Fruit fly (Drosophila melanogaster) whole organism, embryonic: Measurements from ENCODE around the gene Neu2.

Source experiments
- Ada2b ChIP-seq: fragments of 200-800 bp; sonication (Bioruptor generic); IDR thresholded peaks from 2 replicates; pipeline ENCODE4 v1.3.6; 2022; ENCODE audit warnings: missing biosample characterization, missing genetic modification characterization
- Aef1 ChIP-seq: fragments of 200-800 bp; sonication (Bioruptor generic); IDR thresholded peaks from 3 replicates; pipeline ENCODE4 v1.3.6; 2022; ENCODE audit warnings: missing biosample characterization, missing genetic modification characterization
- CG10366 ChIP-seq: fragments of 200-800 bp; sonication (Bioruptor generic); IDR thresholded peaks from 2 replicates; pipeline ENCODE4 v1.3.6; 2022; ENCODE audit warnings: missing biosample characterization, missing genetic modification characterization
- CG11504 ChIP-seq: fragments of 200-800 bp; sonication (Bioruptor generic); optimal IDR thresholded peaks from 3 replicates; lab custom pipeline; 2019; ENCODE audit warnings: missing biosample characterization, mild to moderate bottlenecking, missing genetic modification characterization, moderate library complexity
- CG11696 ChIP-seq: fragments of 200-800 bp; sonication (Bioruptor generic); IDR thresholded peaks from 2 replicates; pipeline ENCODE4 v1.3.6; 2022; ENCODE audit warnings: missing biosample characterization, missing genetic modification characterization
- CG1233 ChIP-seq: fragments of 200-800 bp; sonication (Bioruptor generic); optimal IDR thresholded peaks from 4 replicates; lab custom pipeline; 2018; ENCODE audit warnings: missing biosample characterization, mild to moderate bottlenecking, missing genetic modification characterization
- CG13296 ChIP-seq: fragments of 200-800 bp; sonication (Bioruptor generic); optimal IDR thresholded peaks from 3 replicates; lab custom pipeline; 2018; ENCODE audit warnings: missing biosample characterization, mild to moderate bottlenecking, missing genetic modification characterization
- CG14441 ChIP-seq: fragments of 200-800 bp; sonication (Bioruptor generic); IDR thresholded peaks from 2 replicates; pipeline ENCODE4 v1.3.6; 2022; ENCODE audit warnings: missing biosample characterization, missing genetic modification characterization
- CG15269 ChIP-seq: fragments of 200-800 bp; sonication (Bioruptor generic); optimal IDR thresholded peaks from 2 replicates; lab custom pipeline; 2018; ENCODE audit warnings: missing biosample characterization, mild to moderate bottlenecking, missing genetic modification characterization, moderate library complexity
- CG1792 ChIP-seq: fragments of 200-800 bp; sonication (Bioruptor generic); optimal IDR thresholded peaks from 2 replicates; lab custom pipeline; 2016; ENCODE audit warnings: missing biosample characterization, missing genetic modification characterization
- CG18599 ChIP-seq: fragments of 200-800 bp; sonication (Bioruptor generic); optimal IDR thresholded peaks from 3 replicates; lab custom pipeline; 2017; ENCODE audit warnings: missing biosample characterization, missing genetic modification characterization, mild to moderate bottlenecking, moderate library complexity, missing genetic modification reagents
- CG2678 ChIP-seq: fragments of 200-800 bp; sonication (Bioruptor generic); optimal IDR thresholded peaks from 3 replicates; lab custom pipeline; 2019; ENCODE audit warnings: missing biosample characterization, mild to moderate bottlenecking, missing genetic modification characterization, moderate library complexity
- CG3065 ChIP-seq: fragments of 200-800 bp; sonication (Bioruptor generic); optimal IDR thresholded peaks from 2 replicates; lab custom pipeline; 2016; ENCODE audit warnings: missing biosample characterization, missing genetic modification characterization
- CG3163 ChIP-seq: fragments of 200-800 bp; sonication (Bioruptor generic); optimal IDR thresholded peaks from 3 replicates; lab custom pipeline; 2016; ENCODE audit warnings: missing biosample characterization, missing genetic modification characterization
- CG3281 ChIP-seq: fragments of 200-800 bp; sonication (Bioruptor generic); optimal IDR thresholded peaks from 3 replicates; lab custom pipeline; 2017; ENCODE audit warnings: missing biosample characterization, mild to moderate bottlenecking, missing genetic modification characterization
- CG4282 ChIP-seq: fragments of 200-800 bp; sonication (Bioruptor generic); optimal IDR thresholded peaks from 2 replicates; lab custom pipeline; 2016; ENCODE audit warnings: missing biosample characterization, missing genetic modification characterization
- CG4404 ChIP-seq: fragments of 200-800 bp; sonication (Bioruptor generic); IDR thresholded peaks from 2 replicates; pipeline ENCODE4 v1.3.6; 2022; ENCODE audit warnings: missing biosample characterization, missing genetic modification characterization
- CG7987 ChIP-seq: fragments of 200-800 bp; sonication (Bioruptor generic); optimal IDR thresholded peaks from 2 replicates; lab custom pipeline; 2018; ENCODE audit warnings: missing biosample characterization, mild to moderate bottlenecking, missing genetic modification characterization, moderate library complexity
- CG8290 ChIP-seq, 3 experiments: fragments of 200-800 bp; sonication (Bioruptor generic); optimal IDR thresholded peaks; 2 replicates each; lab custom pipeline; 2016 to 2019; ENCODE audit warnings: missing biosample characterization in 3 of 3, missing genetic modification characterization in 3 of 3, mild to moderate bottlenecking in 2 of 3, moderate library complexity in 1 of 3
- D19A ChIP-seq: fragments of 200-800 bp; optimal IDR thresholded peaks from 3 replicates; lab custom pipeline; 2019; ENCODE audit warnings: missing biosample characterization, mild to moderate bottlenecking, missing genetic modification characterization, moderate library complexity
- Dip2 ChIP-seq: fragments of 200-800 bp; sonication (Bioruptor generic); IDR thresholded peaks from 2 replicates; pipeline ENCODE4 v1.3.6; 2022; ENCODE audit warnings: missing biosample characterization, missing genetic modification characterization
- Eip74EF ChIP-seq, 2 experiments: fragments of 200-800 bp in 1 of 2; fragments of >200 bp in 1 of 2; sonication (Bioruptor generic) in 1 of 2; optimal IDR thresholded peaks; 2 replicates each; lab custom pipeline; 2017 to 2019; ENCODE audit warnings: missing biosample characterization in 2 of 2, missing genetic modification characterization in 2 of 2, mild to moderate bottlenecking in 1 of 2, moderate library complexity in 1 of 2
- Ets65A ChIP-seq: fragments of 200-800 bp; sonication (Bioruptor generic); peaks from one replicate; lab custom pipeline; 2016; ENCODE audit warnings: missing biosample characterization, missing genetic modification characterization
- Fer1 ChIP-seq: fragments of 200-800 bp; sonication (Bioruptor generic); optimal IDR thresholded peaks from 2 replicates; lab custom pipeline; 2017; ENCODE audit warnings: missing biosample characterization, mild to moderate bottlenecking, missing genetic modification characterization
- Hr78 ChIP-seq, 2 experiments: fragments of 200-800 bp in 1 of 2; fragments of >200 bp in 1 of 2; sonication (Bioruptor generic) in 1 of 2; optimal IDR thresholded peaks; 2 replicates each; lab custom pipeline; 2017 to 2019; ENCODE audit warnings: missing biosample characterization in 2 of 2, missing genetic modification characterization in 2 of 2, mild to moderate bottlenecking in 1 of 2, moderate library complexity in 1 of 2
- Nf-YA ChIP-seq: fragments of 200-800 bp; sonication (Bioruptor generic); IDR thresholded peaks from 2 replicates; pipeline ENCODE4 v1.3.6; 2022; ENCODE audit warnings: missing biosample characterization, missing genetic modification characterization
- Pdp1 ChIP-seq, 2 experiments: fragments of 200-800 bp; sonication (Bioruptor generic); optimal IDR thresholded peaks; 3 replicates each; lab custom pipeline; 2016; ENCODE audit warnings: missing biosample characterization in 2 of 2, missing genetic modification characterization in 2 of 2, mild to moderate bottlenecking in 1 of 2, moderate library complexity in 1 of 2
- Ptx1 ChIP-seq: fragments of 200-800 bp; sonication (Bioruptor generic); IDR thresholded peaks from 2 replicates; pipeline ENCODE4 v1.3.6; 2022; ENCODE audit warnings: missing biosample characterization, missing genetic modification characterization
- Spps ChIP-seq: fragments of 200-800 bp; sonication (Bioruptor generic); optimal IDR thresholded peaks from 2 replicates; lab custom pipeline; 2018; ENCODE audit warnings: missing biosample characterization, mild to moderate bottlenecking, missing genetic modification characterization
- Trl ChIP-seq, 3 experiments: fragments of >200 bp in 2 of 3; fragments of 200-800 bp in 1 of 3; sonication (Bioruptor generic) in 1 of 3; optimal IDR thresholded peaks; 2 replicates in 1 of 3; 3 replicates in 2 of 3; lab custom pipeline; 2016 to 2017; ENCODE audit warnings: missing biosample characterization in 1 of 3, missing genetic modification characterization in 1 of 3
- Xrp1 ChIP-seq: fragments of 200-800 bp; sonication (Bioruptor generic); IDR thresholded peaks from 2 replicates; pipeline ENCODE4 v1.3.6; 2022; ENCODE audit warnings: missing biosample characterization, missing genetic modification characterization
- bcd ChIP-seq: fragments of 200-800 bp; sonication (Bioruptor generic); optimal IDR thresholded peaks from 2 replicates; lab custom pipeline; 2017; ENCODE audit warnings: missing biosample characterization, mild to moderate bottlenecking, missing genetic modification characterization
- ci ChIP-seq: fragments of 200-800 bp; sonication (Bioruptor generic); IDR thresholded peaks from 3 replicates; pipeline ENCODE4 v1.3.6; 2022; ENCODE audit warnings: missing biosample characterization, missing genetic modification characterization
- cwo ChIP-seq: fragments of 200-800 bp; sonication (Bioruptor generic); optimal IDR thresholded peaks from 3 replicates; lab custom pipeline; 2017; ENCODE audit warnings: missing biosample characterization, missing genetic modification characterization, mild to moderate bottlenecking, moderate library complexity, missing genetic modification reagents
- dmrt11E ChIP-seq: fragments of 200-800 bp; sonication (Bioruptor generic); optimal IDR thresholded peaks from 3 replicates; lab custom pipeline; 2018; ENCODE audit warnings: missing biosample characterization, mild to moderate bottlenecking, missing genetic modification characterization, moderate library complexity
- dmrt99B ChIP-seq: fragments of 200-800 bp; sonication (Bioruptor generic); optimal IDR thresholded peaks from 2 replicates; lab custom pipeline; 2018; ENCODE audit warnings: missing biosample characterization, mild to moderate bottlenecking, missing genetic modification characterization, moderate library complexity
- emc ChIP-seq: fragments of 200-800 bp; sonication (Bioruptor generic); optimal IDR thresholded peaks from 2 replicates; lab custom pipeline; 2016; ENCODE audit warnings: missing biosample characterization, missing genetic modification characterization
- grn ChIP-seq: fragments of 200-800 bp; sonication (Bioruptor generic); optimal IDR thresholded peaks from 3 replicates; lab custom pipeline; 2017; ENCODE audit warnings: missing biosample characterization, missing genetic modification characterization
- hbn ChIP-seq: fragments of 200-800 bp; sonication (Bioruptor generic); IDR thresholded peaks from 2 replicates; pipeline ENCODE4 v1.3.6; 2022; ENCODE audit warnings: missing biosample characterization, missing genetic modification characterization; ENCODE audit not compliant: partially characterized antibody
- hkb ChIP-seq, 2 experiments: fragments of 200-800 bp in 1 of 2; fragments of >200 bp in 1 of 2; sonication (Bioruptor generic) in 1 of 2; IDR thresholded peaks in 1 of 2; optimal IDR thresholded peaks in 1 of 2; 2 replicates each; pipeline versions ENCODE4 v1.3.6 to Lab custom; 2017 to 2022; ENCODE audit warnings: missing biosample characterization in 1 of 2, missing genetic modification characterization in 1 of 2
- pan ChIP-seq, 4 experiments: fragments of >200 bp in 3 of 4; fragments of 200-800 bp in 1 of 4; sonication (Bioruptor generic) in 1 of 4; optimal IDR thresholded peaks in 3 of 4; IDR thresholded peaks in 1 of 4; 2 replicates each; pipeline versions ENCODE4 v1.3.6 to Lab custom; 2017 to 2022; ENCODE audit warnings: missing biosample characterization in 2 of 4, missing genetic modification characterization in 2 of 4, mixed read lengths in 1 of 4
- psq ChIP-seq: fragments of 200-800 bp; sonication (Bioruptor generic); optimal IDR thresholded peaks from 2 replicates; lab custom pipeline; 2017; ENCODE audit warnings: missing biosample characterization, missing genetic modification characterization
- so ChIP-seq: fragments of 200-800 bp; sonication (Bioruptor generic); IDR thresholded peaks from 3 replicates; pipeline ENCODE4 v1.3.6; 2022; ENCODE audit warnings: missing biosample characterization, missing genetic modification characterization
- sr ChIP-seq: fragments of 200-800 bp; sonication (Bioruptor generic); IDR thresholded peaks from 3 replicates; pipeline ENCODE4 v1.3.6; 2022; ENCODE audit warnings: missing biosample characterization, missing genetic modification characterization
- yki ChIP-seq: fragments of >200 bp; optimal IDR thresholded peaks from 3 replicates; lab custom pipeline; 2018
- zf30C ChIP-seq: fragments of 200-800 bp; sonication (Bioruptor generic); optimal IDR thresholded peaks from 3 replicates; lab custom pipeline; 2018; ENCODE audit warnings: missing biosample characterization, mild to moderate bottlenecking, missing genetic modification characterization
- zfh1 ChIP-seq: fragments of 200-800 bp; sonication (Bioruptor generic); IDR thresholded peaks from 3 replicates; pipeline ENCODE4 v1.3.6; 2022; ENCODE audit warnings: missing biosample characterization, missing genetic modification characterization
- zfh2 ChIP-seq: fragments of 200-800 bp; sonication (Bioruptor generic); optimal IDR thresholded peaks from 2 replicates; lab custom pipeline; 2016; ENCODE audit warnings: missing biosample characterization, missing genetic modification characterization

Gene Neu2

dm6 chr3L:21501928-21502327, 11.5 kb upstream of the Neu2 start (continued):
- TF ChIP-seq zf30C (GFP tag; lab: Kevin White, UChicago) (no peak), CG1233 (no peak), Nf-YA (GFP tag; lab: Robert Waterston, UW) (no peak), Ada2b (0 out of 2 replicates have a peak, but pooled peaks have one; percentile 14), so (GFP tag; lab: Robert Waterston, UW) (0 out of 3 replicates have a peak, but pooled peaks have one; percentile 8), Spps (tag; lab: Kevin White, UChicago) (no peak), CG3163 (GFP tag; lab: Kevin White, UChicago) (no peak), CG4282 (no peak), Fer1 (GFP tag; lab: Kevin White, UChicago) (peak; percentile 2), Hr78 (GFP tag; optimal IDR thresholded peaks at IDR 0.05; lab: Kevin White, UChicago) (peak in 1 of 2 experiments; percentile 65), grn (GFP tag; lab: Kevin White, UChicago) (peak; percentile 75), yki (no peak), CG4404 (GFP tag; lab: Robert Waterston, UW) (no peak), CG7987 (GFP tag; lab: Kevin White, UChicago) (no peak), CG10366 (peak; percentile 34; the same call in 1 of the 2 replicates), CG11504 (tag; lab: Kevin White, UChicago) (peak; percentile 32), Dip2 (GFP tag; lab: Robert Waterston, UW) (no peak), D19A (tag; lab: Kevin White, UChicago) (peak; percentile 81), CG8290 (GFP tag; optimal IDR thresholded peaks at IDR 0.05; lab: Kevin White, UChicago) (no peak), CG8290 (tag; optimal IDR thresholded peaks at IDR 0.05; lab: Kevin White, UChicago) (peak in 1 of 2 experiments; percentile 11), Eip74EF (GFP tag; optimal IDR thresholded peaks at IDR 0.05; lab: Kevin White, UChicago) (peak in 1 of 2 experiments; percentile 12), Ptx1 (0 out of 2 replicates have a peak, but pooled peaks have one; percentile 26), CG3065 (GFP tag; lab: Kevin White, UChicago) (no peak), CG3281 (no peak), CG15269 (peak; percentile 12), bcd (peak; percentile 15), Aef1 (GFP tag; lab: Robert Waterston, UW) (no peak), Ets65A (GFP tag; lab: Kevin White, UChicago) (peak; percentile 11), ci (0 out of 3 replicates have a peak, but pooled peaks have one; percentile 40), hkb (optimal IDR thresholded peaks at IDR 0.05; lab: Kevin White, UChicago) (no peak), hkb (GFP tag; IDR thresholded peaks at IDR 0.05; lab: Robert Waterston, UW) (0 out of 2 replicates have a peak, but pooled peaks have one; percentile 50), Trl (optimal IDR thresholded peaks at IDR 0.05; lab: Kevin White, UChicago) (no peak), Trl (GFP tag; optimal IDR thresholded peaks at IDR 0.05; lab: Kevin White, UChicago) (no peak), dmrt99B (tag; lab: Kevin White, UChicago) (peak; percentile 22), sr (GFP tag; lab: Robert Waterston, UW) (no peak), CG2678 (peak; percentile 52), dmrt11E (tag; lab: Kevin White, UChicago) (no peak), cwo (GFP tag; lab: Kevin White, UChicago) (peak; percentile 29), CG1792 (GFP tag; lab: Kevin White, UChicago) (no peak), CG11696 (GFP tag; lab: Robert Waterston, UW) (no peak), pan (optimal IDR thresholded peaks at IDR 0.05; lab: Kevin White, UChicago) (no peak), pan (GFP tag; optimal IDR thresholded peaks at IDR 0.05 in 1 of 2, IDR thresholded peaks at IDR 0.05 in 1 of 2) (peak in 1 of 2 experiments; percentile 47), CG14441 (GFP tag; lab: Robert Waterston, UW) (peak; percentile 26; the same call in 1 of the 2 replicates), CG18599 (GFP tag; lab: Kevin White, UChicago) (peak; percentile 34), zfh1 (GFP tag; lab: Robert Waterston, UW) (peak; percentile 56; the same call in 2 of the 3 replicates), emc (GFP tag; lab: Kevin White, UChicago) (no peak), CG13296 (GFP tag; lab: Kevin White, UChicago) (no peak), Pdp1 (GFP tag; optimal IDR thresholded peaks at IDR 0.05; lab: Kevin White, UChicago) (peak in 1 of 2 experiments; percentile 18), Xrp1 (GFP tag; lab: Robert Waterston, UW) (peak; percentile 18; the same call in 1 of the 2 replicates), hbn (GFP tag; lab: Robert Waterston, UW) (no peak), zfh2 (peak; percentile 14), psq (GFP tag; lab: Kevin White, UChicago) (no peak)
